Fruit fly (Drosophila melanogaster) whole organism, embryonic: ENCODE measurements around the gene CG42237.

ENCODE experiments used
- Abd-B ChIP-seq: fragments of 200-800 bp; sonication (Bioruptor generic); optimal IDR thresholded peaks from 2 replicates; lab custom pipeline; 2018; ENCODE audit warnings: missing biosample characterization, mild to moderate bottlenecking, missing genetic modification characterization, moderate library complexity
- Awh ChIP-seq: fragments of 200-800 bp; sonication (Bioruptor generic); IDR thresholded peaks from 2 replicates; pipeline ENCODE4, ENCODE4 v1.3.6; 2022; ENCODE audit warnings: missing biosample characterization, missing genetic modification characterization
- BEAF-32 ChIP-seq: fragments of 200-800 bp; sonication (Bioruptor generic); optimal IDR thresholded peaks from 3 replicates; lab custom pipeline; 2017; ENCODE audit warnings: missing biosample characterization, missing genetic modification characterization, mild to moderate bottlenecking, moderate library complexity, missing genetic modification reagents
- CG10274 ChIP-seq: fragments of 200-800 bp; sonication (Bioruptor generic); optimal IDR thresholded peaks from 3 replicates; lab custom pipeline; 2017; ENCODE audit warnings: missing biosample characterization, mild to moderate bottlenecking, missing genetic modification characterization
- CG10431 ChIP-seq: fragments of 200-800 bp; sonication (Bioruptor generic); optimal IDR thresholded peaks from 3 replicates; lab custom pipeline; 2018; ENCODE audit warnings: missing biosample characterization, mild to moderate bottlenecking, missing genetic modification characterization
- CG10565 ChIP-seq: fragments of 200-800 bp; sonication (Bioruptor generic); optimal IDR thresholded peaks from 3 replicates; lab custom pipeline; 2016; ENCODE audit warnings: missing biosample characterization, mild to moderate bottlenecking, missing genetic modification characterization
- CG12219 ChIP-seq: fragments of 200-800 bp; sonication (Bioruptor generic); optimal IDR thresholded peaks from 3 replicates; lab custom pipeline; 2018; ENCODE audit warnings: missing biosample characterization, mild to moderate bottlenecking, missing genetic modification characterization
- CG13123 ChIP-seq: fragments of 200-800 bp; sonication (Bioruptor generic); optimal IDR thresholded peaks from 2 replicates; lab custom pipeline; 2016; ENCODE audit warnings: missing biosample characterization, missing genetic modification characterization
- CG14965 ChIP-seq: fragments of 200-800 bp; sonication (Bioruptor generic); optimal IDR thresholded peaks from 2 replicates; lab custom pipeline; 2016; ENCODE audit warnings: missing biosample characterization, missing genetic modification characterization, borderline replicate concordance
- CG16815 ChIP-seq: fragments of 200-800 bp; sonication (Bioruptor generic); optimal IDR thresholded peaks from 3 replicates; lab custom pipeline; 2017; ENCODE audit warnings: missing biosample characterization, mild to moderate bottlenecking, missing genetic modification characterization
- CG18262 ChIP-seq: fragments of 200-800 bp; optimal IDR thresholded peaks from 3 replicates; lab custom pipeline; 2019; ENCODE audit warnings: missing biosample characterization, mild to moderate bottlenecking, missing genetic modification characterization, moderate library complexity
- CG18619 ChIP-seq: fragments of 200-800 bp; sonication (Bioruptor generic); optimal IDR thresholded peaks from 3 replicates; lab custom pipeline; 2017; ENCODE audit warnings: missing biosample characterization, mild to moderate bottlenecking, missing genetic modification characterization
- CG30020 ChIP-seq: fragments of 200-800 bp; optimal IDR thresholded peaks from 2 replicates; lab custom pipeline; 2019; ENCODE audit warnings: missing biosample characterization, mild to moderate bottlenecking, missing genetic modification characterization, moderate library complexity
- CG42726 ChIP-seq: fragments of 200-800 bp; sonication (Bioruptor generic); IDR thresholded peaks from 2 replicates; pipeline ENCODE4 v1.3.6; 2022; ENCODE audit warnings: missing biosample characterization, missing genetic modification characterization; ENCODE audit not compliant: partially characterized antibody
- CG4404 ChIP-seq: fragments of 200-800 bp; sonication (Bioruptor generic); IDR thresholded peaks from 2 replicates; pipeline ENCODE4 v1.3.6; 2022; ENCODE audit warnings: missing biosample characterization, missing genetic modification characterization
- CG4707 ChIP-seq: fragments of 200-800 bp; sonication (Bioruptor generic); optimal IDR thresholded peaks from 2 replicates; lab custom pipeline; 2018; ENCODE audit warnings: missing biosample characterization, mild to moderate bottlenecking, missing genetic modification characterization, moderate library complexity
- CG4820 ChIP-seq: fragments of 200-800 bp; sonication (Bioruptor generic); optimal IDR thresholded peaks from 3 replicates; lab custom pipeline; 2016; ENCODE audit warnings: missing biosample characterization, missing genetic modification characterization
- CG7271 ChIP-seq: fragments of 200-800 bp; sonication (Bioruptor generic); optimal IDR thresholded peaks from 2 replicates; lab custom pipeline; 2018; ENCODE audit warnings: missing biosample characterization, mild to moderate bottlenecking, missing genetic modification characterization, moderate library complexity
- CG7372 ChIP-seq: fragments of 200-800 bp; sonication (Bioruptor generic); IDR thresholded peaks from 2 replicates; pipeline ENCODE4 v1.3.6; 2022; ENCODE audit warnings: missing biosample characterization, missing genetic modification characterization
- CG7839 ChIP-seq: fragments of 200-800 bp; sonication (Bioruptor generic); optimal IDR thresholded peaks from 3 replicates; lab custom pipeline; 2018; ENCODE audit warnings: missing biosample characterization, mild to moderate bottlenecking, missing genetic modification characterization, moderate library complexity
- CG7963 ChIP-seq: fragments of 200-800 bp; sonication (Bioruptor generic); IDR thresholded peaks from 3 replicates; pipeline ENCODE4 v1.3.6; 2022; ENCODE audit warnings: missing biosample characterization, missing genetic modification characterization; ENCODE audit not compliant: partially characterized antibody
- CG8359 ChIP-seq: fragments of 200-800 bp; sonication (Bioruptor generic); optimal IDR thresholded peaks from 2 replicates; lab custom pipeline; 2017; ENCODE audit warnings: missing biosample characterization, mild to moderate bottlenecking, missing genetic modification characterization, borderline replicate concordance
- CG8388 ChIP-seq: fragments of 200-800 bp; sonication (Bioruptor generic); optimal IDR thresholded peaks from 2 replicates; lab custom pipeline; 2019; ENCODE audit warnings: missing biosample characterization, mild to moderate bottlenecking, missing genetic modification characterization, moderate library complexity
- Dip2 ChIP-seq: fragments of 200-800 bp; sonication (Bioruptor generic); IDR thresholded peaks from 2 replicates; pipeline ENCODE4 v1.3.6; 2022; ENCODE audit warnings: missing biosample characterization, missing genetic modification characterization
- Ets97D ChIP-seq: fragments of 200-800 bp; sonication (Bioruptor generic); optimal IDR thresholded peaks from 3 replicates; lab custom pipeline; 2016; ENCODE audit warnings: missing biosample characterization, missing genetic modification characterization
- MESR4 ChIP-seq: fragments of 200-800 bp; sonication (Bioruptor generic); optimal IDR thresholded peaks from 2 replicates; lab custom pipeline; 2018; ENCODE audit warnings: missing biosample characterization, mild to moderate bottlenecking, missing genetic modification characterization, moderate library complexity
- NK7.1 ChIP-seq: fragments of 200-800 bp; sonication (Bioruptor generic); optimal IDR thresholded peaks from 3 replicates; lab custom pipeline; 2016; ENCODE audit warnings: missing biosample characterization, missing genetic modification characterization
- Sin3A ChIP-seq: fragments of >200 bp; optimal IDR thresholded peaks from 2 replicates; lab custom pipeline; 2018
- Sox100B ChIP-seq: fragments of 200-800 bp; sonication (Bioruptor generic); optimal IDR thresholded peaks from 3 replicates; lab custom pipeline; 2018; ENCODE audit warnings: missing biosample characterization, mild to moderate bottlenecking, missing genetic modification characterization
- al ChIP-seq: fragments of 200-800 bp; sonication (Bioruptor generic); IDR thresholded peaks from 2 replicates; pipeline ENCODE4 v1.3.6; 2022; ENCODE audit warnings: missing biosample characterization, missing genetic modification characterization
- ase ChIP-seq: fragments of 200-800 bp; sonication (Bioruptor generic); IDR thresholded peaks from 3 replicates; pipeline ENCODE4 v1.3.6; 2022; ENCODE audit warnings: missing biosample characterization, missing genetic modification characterization
- crc ChIP-seq: fragments of 200-800 bp; sonication (Bioruptor generic); optimal IDR thresholded peaks from 2 replicates; lab custom pipeline; 2016; ENCODE audit warnings: missing biosample characterization, missing genetic modification characterization
- eve ChIP-seq, 2 experiments: fragments of >200 bp; optimal IDR thresholded peaks; 2 replicates each; lab custom pipeline; 2017; ENCODE audit warnings: missing biosample characterization in 2 of 2, missing genetic modification characterization in 2 of 2
- gsb-n ChIP-seq: fragments of 200-800 bp; sonication (Bioruptor generic); optimal IDR thresholded peaks from 3 replicates; lab custom pipeline; 2018; ENCODE audit warnings: missing biosample characterization, mild to moderate bottlenecking, missing genetic modification characterization
- ham ChIP-seq: fragments of 200-800 bp; sonication (Bioruptor generic); IDR thresholded peaks from 2 replicates; pipeline ENCODE4 v1.3.6; 2022; ENCODE audit warnings: missing biosample characterization, missing genetic modification characterization
- jing ChIP-seq: fragments of 200-800 bp; sonication (Bioruptor generic); optimal IDR thresholded peaks from 2 replicates; lab custom pipeline; 2018; ENCODE audit warnings: missing biosample characterization, mild to moderate bottlenecking, missing genetic modification characterization
- lola ChIP-seq, 3 experiments: fragments of >200 bp in 2 of 3; fragments of 200-800 bp in 1 of 3; sonication (Bioruptor generic) in 1 of 3; optimal IDR thresholded peaks; 2 replicates each; lab custom pipeline; 2017 to 2019; ENCODE audit warnings: missing biosample characterization in 3 of 3, missing genetic modification characterization in 3 of 3, mild to moderate bottlenecking in 1 of 3, moderate library complexity in 1 of 3
- mld ChIP-seq: fragments of 200-800 bp; sonication (Bioruptor generic); IDR thresholded peaks from 3 replicates; pipeline ENCODE4 v1.3.6; 2022; ENCODE audit warnings: missing biosample characterization, missing genetic modification characterization; ENCODE audit not compliant: partially characterized antibody
- onecut ChIP-seq: fragments of 200-800 bp; sonication (Bioruptor generic); IDR thresholded peaks from 2 replicates; pipeline ENCODE4 v1.3.6; 2022; ENCODE audit warnings: missing biosample characterization, missing genetic modification characterization
- p53 ChIP-seq: fragments of 200-800 bp; sonication (Bioruptor generic); optimal IDR thresholded peaks from 2 replicates; lab custom pipeline; 2016; ENCODE audit warnings: missing biosample characterization, missing genetic modification characterization
- pros ChIP-seq: fragments of 200-800 bp; sonication (Bioruptor generic); optimal IDR thresholded peaks from 3 replicates; lab custom pipeline; 2019; ENCODE audit warnings: missing biosample characterization, mild to moderate bottlenecking, missing genetic modification characterization, moderate library complexity
- pum ChIP-seq: fragments of 200-800 bp; sonication (Bioruptor generic); optimal IDR thresholded peaks from 2 replicates; lab custom pipeline; 2016; ENCODE audit warnings: missing biosample characterization, missing genetic modification characterization
- run ChIP-seq: fragments of 200-800 bp; sonication (Bioruptor generic); optimal IDR thresholded peaks from 3 replicates; lab custom pipeline; 2018; ENCODE audit warnings: missing biosample characterization, mild to moderate bottlenecking, missing genetic modification characterization
- schlank ChIP-seq: fragments of 200-800 bp; sonication (Bioruptor generic); optimal IDR thresholded peaks from 2 replicates; lab custom pipeline; 2018; ENCODE audit warnings: missing biosample characterization, mild to moderate bottlenecking, missing genetic modification characterization
- sug ChIP-seq: fragments of 200-800 bp; optimal IDR thresholded peaks from 2 replicates; lab custom pipeline; 2019; ENCODE audit warnings: missing biosample characterization, mild to moderate bottlenecking, missing genetic modification characterization, moderate library complexity
- tna ChIP-seq: fragments of 200-800 bp; sonication (Bioruptor generic); IDR thresholded peaks from 2 replicates; pipeline ENCODE4 v1.3.6; 2022; ENCODE audit warnings: missing biosample characterization, missing genetic modification characterization; ENCODE audit not compliant: partially characterized antibody
- tx ChIP-seq: fragments of 200-800 bp; sonication (Bioruptor generic); optimal IDR thresholded peaks from 2 replicates; lab custom pipeline; 2016; ENCODE audit warnings: missing biosample characterization, missing genetic modification characterization
- vfl ChIP-seq: fragments of 200-800 bp; sonication (Bioruptor generic); optimal IDR thresholded peaks from 2 replicates; lab custom pipeline; 2016; ENCODE audit warnings: missing biosample characterization, missing genetic modification characterization

Gene CG42237

DNA sequence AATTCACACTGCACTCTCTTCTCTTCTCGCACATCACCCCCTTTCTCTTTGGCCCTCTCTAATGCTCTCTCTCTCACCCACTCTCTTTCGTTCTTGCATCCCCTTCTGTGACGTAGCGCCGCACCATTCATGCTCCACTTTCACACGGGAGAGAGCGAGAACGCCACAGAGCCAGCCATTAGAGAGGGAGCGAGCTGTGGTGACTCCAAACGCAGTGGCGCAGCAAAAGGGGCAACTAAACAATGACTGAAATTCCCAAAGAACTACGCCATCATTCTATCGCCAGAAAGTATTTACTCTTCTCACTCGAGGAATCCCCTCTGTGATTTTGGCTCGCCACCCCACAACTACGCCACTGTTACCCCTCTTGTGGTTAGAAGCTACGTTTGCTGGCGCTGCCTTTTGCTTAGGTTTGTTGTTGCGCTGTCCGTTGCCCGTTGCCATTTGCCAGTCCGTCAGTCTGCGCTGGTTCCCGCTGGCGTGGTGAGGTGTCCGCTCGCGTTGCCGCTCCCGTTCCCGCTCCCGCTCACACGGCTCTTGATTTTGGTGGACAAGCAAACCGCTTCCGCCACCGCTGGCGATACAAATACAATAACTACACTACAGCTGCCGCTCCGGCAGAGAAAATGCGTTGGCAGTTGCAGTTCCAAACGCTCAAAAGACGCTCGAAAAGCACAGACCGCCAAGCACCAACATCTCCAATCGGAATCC, 16.3 kb downstream of the CG42237 start (continued):
- peak; percentile 96 for TF ChIP-seq sug (tag; lab: Kevin White, UChicago)
- TF ChIP-seq ase, result peak; percentile 99
- TF ChIP-seq CG10431 (GFP tag; lab: Kevin White, UChicago), result peak; percentile 91
- peak; percentile 99 for TF ChIP-seq CG18619 (GFP tag; lab: Kevin White, UChicago)
- TF ChIP-seq CG7839 (tag; lab: Kevin White, UChicago), result peak; percentile 99
- no peak for TF ChIP-seq Sin3A (lab: Kevin White, UChicago)
- peak; percentile 82 for TF ChIP-seq pros (GFP tag; lab: Kevin White, UChicago)
- peak; percentile 46 to 95 for TF ChIP-seq eve (GFP tag; optimal IDR thresholded peaks at IDR 0.05; lab: Kevin White, UChicago)
- peak; percentile 3; the same call in 1 of the 2 replicates for TF ChIP-seq CG42726 (GFP tag; lab: Robert Waterston, UW)
- peak; percentile 94 for TF ChIP-seq Sox100B
- peak; percentile 92 for TF ChIP-seq CG8359 (GFP tag; lab: Kevin White, UChicago)
- peak; percentile 98 for TF ChIP-seq ham (GFP tag; lab: Robert Waterston, UW)
- peak; percentile 38 for TF ChIP-seq BEAF-32 (GFP tag; lab: Kevin White, UChicago)
- TF ChIP-seq lola (GFP tag; optimal IDR thresholded peaks at IDR 0.05; lab: Kevin White, UChicago), result peak in 1 of 3 experiments; percentile 93
- peak; percentile 99 for TF ChIP-seq al (GFP tag; lab: Robert Waterston, UW)
- TF ChIP-seq Ets97D, result peak; percentile 94
- TF ChIP-seq Awh (GFP tag; lab: Robert Waterston, UW), result peak; percentile 99
- peak; percentile 94 for TF ChIP-seq CG4707 (GFP tag; lab: Kevin White, UChicago)
- TF ChIP-seq CG10274, result peak; percentile 96
- no peak for TF ChIP-seq CG7963 (GFP tag; lab: Robert Waterston, UW)
- peak; percentile 99 for TF ChIP-seq schlank (tag; lab: Kevin White, UChicago)
- TF ChIP-seq CG18262 (tag; lab: Kevin White, UChicago), result peak; percentile 96
- peak; percentile 95 for TF ChIP-seq CG8388 (GFP tag; lab: Kevin White, UChicago)
- peak; percentile 99 for TF ChIP-seq tx
- TF ChIP-seq mld (GFP tag; lab: Robert Waterston, UW), result no peak
- peak; percentile 93 for TF ChIP-seq CG10565
- TF ChIP-seq Dip2 (GFP tag; lab: Robert Waterston, UW), result peak; percentile 67
- TF ChIP-seq vfl, result peak; percentile 99
- peak; percentile 99 for TF ChIP-seq CG4404 (GFP tag; lab: Robert Waterston, UW)
- peak; percentile 95 for TF ChIP-seq gsb-n
- peak; percentile 98 for TF ChIP-seq CG13123 (GFP tag; lab: Kevin White, UChicago)
- peak; percentile 37; the same call in 1 of the 2 replicates for TF ChIP-seq tna
- peak; percentile 90 for TF ChIP-seq CG14965 (GFP tag; lab: Kevin White, UChicago)
- peak; percentile 84 for TF ChIP-seq MESR4 (GFP tag; lab: Kevin White, UChicago)
- TF ChIP-seq run (tag; lab: Kevin White, UChicago), result peak; percentile 99
- TF ChIP-seq CG7372 (GFP tag; lab: Robert Waterston, UW), result peak; percentile 99
- peak; percentile 99 for TF ChIP-seq CG16815 (GFP tag; lab: Kevin White, UChicago)
- TF ChIP-seq onecut (GFP tag; lab: Robert Waterston, UW), result peak; percentile 98
- TF ChIP-seq CG12219 (GFP tag; lab: Kevin White, UChicago), result peak; percentile 99
- TF ChIP-seq pum (GFP tag; lab: Kevin White, UChicago), result peak; percentile 99
- TF ChIP-seq jing, result peak; percentile 97
- TF ChIP-seq CG7271, result peak; percentile 23
- TF ChIP-seq NK7.1 (GFP tag; lab: Kevin White, UChicago), result peak; percentile 98
- TF ChIP-seq p53 (GFP tag; lab: Kevin White, UChicago), result peak; percentile 97
- TF ChIP-seq Abd-B (GFP tag; lab: Kevin White, UChicago), result peak; percentile 97
- TF ChIP-seq crc (GFP tag; lab: Kevin White, UChicago), result peak; percentile 99
- TF ChIP-seq CG4820 (GFP tag; lab: Kevin White, UChicago), result peak; percentile 98
- TF ChIP-seq CG30020 (tag; lab: Kevin White, UChicago), result peak; percentile 80
